Worm (Caenorhabditis elegans): Measurements from ENCODE around the gene pkc-3.

pkc-3 gene

DNA sequence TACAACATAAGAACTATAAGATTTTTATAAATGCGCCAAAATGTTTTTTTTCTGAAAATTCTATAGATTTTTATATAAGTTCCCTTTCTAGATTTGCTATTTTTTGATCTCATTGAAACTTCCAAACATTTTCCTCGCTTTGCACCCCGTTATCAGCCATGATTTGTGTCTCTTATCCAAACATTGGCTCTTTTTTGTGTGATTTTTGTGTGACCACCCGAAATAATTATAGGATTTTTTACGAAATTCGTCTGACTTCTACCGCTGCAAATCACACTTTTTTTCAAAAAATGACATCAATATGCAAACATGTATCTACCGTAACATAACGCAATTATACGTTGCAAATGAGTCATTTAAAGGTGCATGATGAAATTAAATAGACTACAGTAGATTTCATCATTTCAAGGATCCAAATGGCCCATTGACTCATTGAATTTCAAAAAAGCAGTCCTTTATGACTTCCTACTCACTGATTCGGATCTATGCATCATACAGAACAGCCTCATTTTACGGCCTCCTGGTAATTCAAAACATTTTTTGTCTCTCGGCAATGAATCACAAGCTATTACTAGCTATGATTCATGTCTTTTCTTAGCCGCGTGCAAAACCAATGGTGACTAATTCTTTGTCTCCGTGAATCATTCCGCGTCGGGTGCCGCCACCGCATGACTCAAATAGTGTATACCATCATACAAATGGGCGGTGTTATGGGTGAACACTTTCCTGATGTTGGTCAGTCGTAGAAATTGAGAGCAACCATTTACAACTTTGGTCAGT, 47.3 kb upstream of the pkc-3 start:
- TF ChIP-seq B0336.3 (GFP tag; IDR thresholded peaks at IDR 0.05): no peak
- no peak for TF ChIP-seq F37B4.10 (GFP tag; IDR thresholded peaks at IDR 0.05)
- TF ChIP-seq nfyb-1 (GFP tag; IDR thresholded peaks at IDR 0.05): 0 out of 2 replicates have a peak, but pooled peaks have one; percentile 12
- TF ChIP-seq cebp-1 (GFP tag; IDR thresholded peaks at IDR 0.05): no peak
- TF ChIP-seq cebp-1 (tag; optimal IDR thresholded peaks at IDR 0.05): peak; percentile 28
- TF ChIP-seq attf-6 (GFP tag; IDR thresholded peaks at IDR 0.05): no peak

DNA sequence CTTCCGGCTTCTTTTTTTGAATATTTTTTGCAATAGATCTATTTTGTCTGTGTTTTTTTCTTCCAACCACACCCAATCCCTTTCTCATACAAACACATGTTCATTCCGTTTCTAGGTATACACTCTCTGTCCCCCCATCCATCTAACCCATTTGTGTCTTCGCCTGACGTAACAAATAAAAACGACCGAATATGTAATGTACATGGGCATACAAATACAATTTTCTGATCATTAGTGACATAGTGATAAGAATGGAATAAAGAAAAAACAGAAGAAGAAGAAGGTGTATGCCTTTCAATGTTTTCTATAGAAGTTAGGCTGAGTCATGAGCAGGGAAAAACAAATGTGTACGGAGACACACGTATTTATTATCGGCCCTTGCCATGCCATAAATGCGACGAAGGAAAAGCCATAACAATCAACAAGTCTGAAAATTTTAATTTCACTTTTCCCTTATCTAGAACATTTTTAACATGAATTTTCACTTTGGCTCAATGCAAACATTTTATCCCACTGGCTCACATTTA, 46.0 kb upstream of the pkc-3 start:
- TF ChIP-seq Y53G8AR.9 (GFP tag; conservative IDR thresholded peaks at IDR 0.05) (no peak), snpc-3.4 (tag; optimal IDR thresholded peaks at IDR 0.05) (peak; percentile 38), B0035.1 (tag; optimal IDR thresholded peaks at IDR 0.05) (no peak), egl-18 (GFP tag; IDR thresholded peaks at IDR 0.05) (no peak), egrh-3 (GFP tag; IDR thresholded peaks at IDR 0.05) (no peak), ama-1 (optimal IDR thresholded peaks at IDR 0.05) (no peak), ama-1 (GFP tag; optimal IDR thresholded peaks at IDR 0.05) (no peak)

DNA sequence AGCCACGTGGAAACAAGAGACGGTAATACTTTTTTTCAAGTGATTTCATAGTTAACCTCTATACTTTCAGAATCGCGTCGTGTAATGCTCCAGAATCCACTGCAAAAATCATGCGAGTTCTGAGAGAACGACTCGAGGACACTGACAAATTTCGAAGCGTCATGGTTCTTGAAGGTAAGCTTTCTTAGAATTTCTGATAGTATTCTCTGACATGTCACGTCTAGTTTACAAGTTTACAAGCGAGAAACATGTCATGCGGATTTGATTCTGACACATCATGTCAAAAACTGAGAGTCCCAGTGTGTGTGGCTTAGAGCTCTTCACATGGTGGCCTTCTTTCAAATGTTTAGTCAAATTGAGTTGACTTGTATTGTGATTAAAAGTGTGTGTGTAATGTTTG, 45.2 kb upstream of the pkc-3 start:
- TF ChIP-seq zfh-2 (GFP tag; conservative IDR thresholded peaks at IDR 0.05) (no peak), xnd-1 (tag; optimal IDR thresholded peaks at IDR 0.05) (no peak), nfya-2 (GFP tag; IDR thresholded peaks at IDR 0.05) (no peak), ztf-25 (GFP tag; IDR thresholded peaks at IDR 0.05) (no peak), zim-3 (tag; optimal IDR thresholded peaks at IDR 0.05) (no peak), B0336.3 (GFP tag; IDR thresholded peaks at IDR 0.05) (no peak), lag-1 (GFP tag; IDR thresholded peaks at IDR 0.05) (no peak), F57C9.4 (tag; optimal IDR thresholded peaks at IDR 0.05) (no peak), ceh-27 (GFP tag; optimal IDR thresholded peaks at IDR 0.05) (no peak), F22D6.2 (tag; optimal IDR thresholded peaks at IDR 0.05) (no peak), repo-1 (tag; optimal IDR thresholded peaks at IDR 0.05) (no peak), madf-10 (tag; optimal IDR thresholded peaks at IDR 0.05) (no peak), ztf-28 (GFP tag; IDR thresholded peaks at IDR 0.05) (no peak), lin-26 (GFP tag; IDR thresholded peaks at IDR 0.05) (no peak), somi-1 (GFP tag; optimal IDR thresholded peaks at IDR 0.05) (no peak), F33H1.4 (GFP tag; IDR thresholded peaks at IDR 0.05) (no peak), pha-4 (tag; optimal IDR thresholded peaks at IDR 0.05) (no peak), madf-8 (GFP tag; conservative IDR thresholded peaks at IDR 0.05) (no peak), lir-1 (GFP tag; conservative IDR thresholded peaks at IDR 0.05) (no peak), bed-2 (GFP tag; IDR thresholded peaks at IDR 0.05) (no peak)

ce11 chrII:5335370-5336034, 44.3 kb upstream of the pkc-3 start:
- TF ChIP-seq lag-1 (GFP tag; IDR thresholded peaks at IDR 0.05): no peak
- TF ChIP-seq chd-7 (tag; optimal IDR thresholded peaks at IDR 0.05): peak; percentile 15
- no peak for TF ChIP-seq Y56A3A.18 (GFP tag; IDR thresholded peaks at IDR 0.05)
